Fruit fly (Drosophila melanogaster): Measurements from ENCODE around the gene CG6726.

- TF ChIP-seq psq (optimal IDR thresholded peaks at IDR 0.05) = no peak
- TF ChIP-seq Dll (optimal IDR thresholded peaks at IDR 0.05) = no peak
- TF ChIP-seq CG8478 (optimal IDR thresholded peaks at IDR 0.05) = no peak
Measured at dm6 chr3R:23117683-23118470, 26.4 kb downstream of the CG6726 start, which contains the start of the genes Rassf and CenB1A.
